Fruit fly (Drosophila melanogaster) whole organism, embryonic: Measurements from ENCODE around the gene Nsun5.
A peak's percentile ranks its signal among the peaks of the same experiment; 100 is the strongest.

ENCODE experiments used
- BtbVII ChIP-seq: fragments of 200-800 bp; sonication (Bioruptor generic); optimal IDR thresholded peaks from 3 replicates; lab custom pipeline; 2017; ENCODE audit warnings: missing biosample characterization, mild to moderate bottlenecking, missing genetic modification characterization
- CG10209 ChIP-seq: fragments of 200-800 bp; sonication (Bioruptor generic); optimal IDR thresholded peaks from 3 replicates; lab custom pipeline; 2017; ENCODE audit warnings: missing biosample characterization, mild to moderate bottlenecking, missing genetic modification characterization, missing genetic modification reagents
- CG12236 ChIP-seq: fragments of 200-800 bp; sonication (Bioruptor generic); optimal IDR thresholded peaks from 2 replicates; lab custom pipeline; 2016; ENCODE audit warnings: missing biosample characterization, missing genetic modification characterization
- CG12391 ChIP-seq: fragments of 200-800 bp; sonication (Bioruptor generic); optimal IDR thresholded peaks from 3 replicates; lab custom pipeline; 2018; ENCODE audit warnings: missing biosample characterization, mild to moderate bottlenecking, missing genetic modification characterization, moderate library complexity
- CG13424 ChIP-seq: fragments of 200-800 bp; sonication (Bioruptor generic); optimal IDR thresholded peaks from 2 replicates; lab custom pipeline; 2019; ENCODE audit warnings: missing biosample characterization, mild to moderate bottlenecking, missing genetic modification characterization, moderate library complexity
- CG14667 ChIP-seq: fragments of 200-800 bp; sonication (Bioruptor generic); IDR thresholded peaks from 2 replicates; pipeline ENCODE4 v1.3.6; 2022; ENCODE audit warnings: missing biosample characterization, missing genetic modification characterization
- CG15269 ChIP-seq: fragments of 200-800 bp; sonication (Bioruptor generic); optimal IDR thresholded peaks from 2 replicates; lab custom pipeline; 2018; ENCODE audit warnings: missing biosample characterization, mild to moderate bottlenecking, missing genetic modification characterization, moderate library complexity
- CG15479 ChIP-seq: fragments of 200-800 bp; sonication (Bioruptor generic); optimal IDR thresholded peaks from 3 replicates; lab custom pipeline; 2019; ENCODE audit warnings: missing biosample characterization, mild to moderate bottlenecking, missing genetic modification characterization, moderate library complexity
- CG1603 ChIP-seq: fragments of 200-800 bp; sonication (Bioruptor generic); optimal IDR thresholded peaks from 2 replicates; lab custom pipeline; 2019; ENCODE audit warnings: missing biosample characterization, mild to moderate bottlenecking, missing genetic modification characterization, moderate library complexity
- CG17612 ChIP-seq: fragments of 200-800 bp; sonication (Bioruptor generic); IDR thresholded peaks from 2 replicates; pipeline ENCODE4 v1.3.6; 2022; ENCODE audit warnings: missing biosample characterization, missing genetic modification characterization
- CG18011 ChIP-seq: fragments of 200-800 bp; sonication (Bioruptor generic); optimal IDR thresholded peaks from 2 replicates; lab custom pipeline; 2017; ENCODE audit warnings: missing biosample characterization, missing genetic modification characterization, mild to moderate bottlenecking, moderate library complexity, missing genotype
- CG18476 ChIP-seq: fragments of 200-800 bp; sonication (Bioruptor generic); optimal IDR thresholded peaks from 2 replicates; lab custom pipeline; 2016; ENCODE audit warnings: missing biosample characterization, mild to moderate bottlenecking, missing genetic modification characterization
- CG2889 ChIP-seq: fragments of 200-800 bp; sonication (Bioruptor generic); IDR thresholded peaks from 3 replicates; pipeline ENCODE4 v1.3.6; 2022; ENCODE audit warnings: missing biosample characterization, missing genetic modification characterization
- CG30403 ChIP-seq: fragments of 200-800 bp; sonication (Bioruptor generic); optimal IDR thresholded peaks from 3 replicates; lab custom pipeline; 2016; ENCODE audit warnings: missing biosample characterization, missing genetic modification characterization
- CG5180 ChIP-seq: fragments of 200-800 bp; sonication (Bioruptor generic); optimal IDR thresholded peaks from 3 replicates; lab custom pipeline; 2017; ENCODE audit warnings: missing biosample characterization, missing genetic modification characterization, mild to moderate bottlenecking, moderate library complexity, missing genetic modification reagents
- CG6854 ChIP-seq: fragments of 200-800 bp; sonication (Bioruptor generic); optimal IDR thresholded peaks from 3 replicates; lab custom pipeline; 2017; ENCODE audit warnings: missing biosample characterization, mild to moderate bottlenecking, missing genetic modification characterization
- CG8290 ChIP-seq, 3 experiments: fragments of 200-800 bp; sonication (Bioruptor generic); optimal IDR thresholded peaks; 2 replicates each; lab custom pipeline; 2016 to 2019; ENCODE audit warnings: missing biosample characterization in 3 of 3, missing genetic modification characterization in 3 of 3, mild to moderate bottlenecking in 2 of 3, moderate library complexity in 1 of 3
- CG8924 ChIP-seq: fragments of 200-800 bp; optimal IDR thresholded peaks from 3 replicates; lab custom pipeline; 2019; ENCODE audit warnings: missing biosample characterization, mild to moderate bottlenecking, missing genetic modification characterization, moderate library complexity
- Hmr ChIP-seq: fragments of 200-800 bp; sonication (Bioruptor generic); optimal IDR thresholded peaks from 3 replicates; lab custom pipeline; 2017; ENCODE audit warnings: mild to moderate bottlenecking, missing biosample characterization, missing genetic modification reagents, missing genetic modification characterization
- Hsf ChIP-seq: fragments of 200-800 bp; sonication (Bioruptor generic); optimal IDR thresholded peaks from 3 replicates; lab custom pipeline; 2016; ENCODE audit warnings: missing biosample characterization, missing genetic modification characterization
- MBD-R2 ChIP-seq: fragments of 200-800 bp; sonication (Bioruptor generic); IDR thresholded peaks from 2 replicates; pipeline ENCODE4 v1.3.6; 2022; ENCODE audit warnings: missing biosample characterization, missing genetic modification characterization
- Myb ChIP-seq: fragments of 200-800 bp; sonication (Bioruptor generic); optimal IDR thresholded peaks from 2 replicates; lab custom pipeline; 2016; ENCODE audit warnings: missing biosample characterization, missing genetic modification characterization
- NC2α ChIP-seq: fragments of 200-800 bp; sonication (Bioruptor generic); optimal IDR thresholded peaks from 2 replicates; lab custom pipeline; 2016; ENCODE audit warnings: missing biosample characterization, missing genetic modification characterization
- Nf-YC ChIP-seq: fragments of 200-800 bp; optimal IDR thresholded peaks from 3 replicates; lab custom pipeline; 2019; ENCODE audit warnings: missing biosample characterization, mild to moderate bottlenecking, missing genetic modification characterization, moderate library complexity
- NfI ChIP-seq: fragments of 200-800 bp; sonication (Bioruptor generic); optimal IDR thresholded peaks from 3 replicates; lab custom pipeline; 2018; ENCODE audit warnings: missing biosample characterization, mild to moderate bottlenecking, missing genetic modification characterization, moderate library complexity
- Opbp ChIP-seq: fragments of 200-800 bp; sonication (Bioruptor generic); IDR thresholded peaks from 3 replicates; pipeline ENCODE4 v1.3.6; 2022; ENCODE audit warnings: missing biosample characterization, missing genetic modification characterization; ENCODE audit not compliant: partially characterized antibody
- PHDP ChIP-seq: fragments of 200-800 bp; sonication (Bioruptor generic); optimal IDR thresholded peaks from 3 replicates; lab custom pipeline; 2018; ENCODE audit warnings: missing biosample characterization, mild to moderate bottlenecking, missing genetic modification characterization, moderate library complexity
- Ptx1 ChIP-seq: fragments of 200-800 bp; sonication (Bioruptor generic); IDR thresholded peaks from 2 replicates; pipeline ENCODE4 v1.3.6; 2022; ENCODE audit warnings: missing biosample characterization, missing genetic modification characterization
- Sox102F ChIP-seq: fragments of 200-800 bp; sonication (Bioruptor generic); optimal IDR thresholded peaks from 2 replicates; lab custom pipeline; 2018; ENCODE audit warnings: missing biosample characterization, mild to moderate bottlenecking, missing genetic modification characterization, moderate library complexity
- Ssrp ChIP-seq: fragments of 200-800 bp; sonication (Bioruptor generic); optimal IDR thresholded peaks from 2 replicates; lab custom pipeline; 2018; ENCODE audit warnings: missing biosample characterization, mild to moderate bottlenecking, missing genetic modification characterization, moderate library complexity
- abd-A ChIP-seq: fragments of 200-800 bp; sonication (Bioruptor generic); optimal IDR thresholded peaks from 3 replicates; lab custom pipeline; 2019; ENCODE audit warnings: missing biosample characterization, mild to moderate bottlenecking, missing genetic modification characterization, moderate library complexity
- bab2 ChIP-seq: fragments of 200-800 bp; sonication (Bioruptor generic); optimal IDR thresholded peaks from 2 replicates; lab custom pipeline; 2016; ENCODE audit warnings: missing biosample characterization, missing genetic modification characterization
- bbx ChIP-seq: fragments of 200-800 bp; sonication (Bioruptor generic); IDR thresholded peaks from 2 replicates; pipeline ENCODE4 v1.3.6; 2022; ENCODE audit warnings: missing biosample characterization, missing genetic modification characterization; ENCODE audit not compliant: partially characterized antibody
- cas ChIP-seq: fragments of 200-800 bp; sonication (Bioruptor generic); IDR thresholded peaks from 2 replicates; pipeline ENCODE4 v1.3.6; 2022; ENCODE audit warnings: missing biosample characterization, missing genetic modification characterization
- caup ChIP-seq: fragments of 200-800 bp; sonication (Bioruptor generic); optimal IDR thresholded peaks from 3 replicates; lab custom pipeline; 2017; ENCODE audit warnings: missing biosample characterization, mild to moderate bottlenecking, missing genetic modification characterization, moderate library complexity; ENCODE audit not compliant: severe bottlenecking
- da ChIP-seq: fragments of 200-800 bp; sonication (Bioruptor generic); optimal IDR thresholded peaks from 2 replicates; lab custom pipeline; 2016; ENCODE audit warnings: missing biosample characterization, missing genetic modification characterization
- eve ChIP-seq, 2 experiments: fragments of >200 bp; optimal IDR thresholded peaks; 2 replicates each; lab custom pipeline; 2017; ENCODE audit warnings: missing biosample characterization in 2 of 2, missing genetic modification characterization in 2 of 2
- ind ChIP-seq: fragments of 200-800 bp; sonication (Bioruptor generic); optimal IDR thresholded peaks from 3 replicates; lab custom pipeline; 2016; ENCODE audit warnings: missing biosample characterization, missing genetic modification characterization
- jigr1 ChIP-seq: fragments of 200-800 bp; sonication (Bioruptor generic); IDR thresholded peaks from 3 replicates; pipeline ENCODE4 v1.3.6; 2022; ENCODE audit warnings: missing biosample characterization, missing genetic modification characterization
- lab ChIP-seq: fragments of 200-800 bp; sonication (Bioruptor generic); optimal IDR thresholded peaks from 3 replicates; lab custom pipeline; 2017; ENCODE audit warnings: missing biosample characterization, missing genetic modification characterization, mild to moderate bottlenecking, moderate library complexity, missing genetic modification reagents
- peb ChIP-seq: fragments of 200-800 bp; sonication (Bioruptor generic); IDR thresholded peaks from 2 replicates; pipeline ENCODE4 v1.3.6; 2022; ENCODE audit warnings: missing biosample characterization, missing genetic modification characterization
- row ChIP-seq: fragments of 200-800 bp; sonication (Bioruptor generic); IDR thresholded peaks from 3 replicates; pipeline ENCODE4 v1.3.6; 2022; ENCODE audit warnings: missing biosample characterization, missing genetic modification characterization
- shn ChIP-seq: fragments of 200-800 bp; sonication (Bioruptor generic); optimal IDR thresholded peaks from 3 replicates; lab custom pipeline; 2016; ENCODE audit warnings: missing biosample characterization, missing genetic modification characterization
- sim ChIP-seq: fragments of 200-800 bp; sonication (Bioruptor generic); IDR thresholded peaks from 2 replicates; pipeline ENCODE4 v1.3.6; 2022; ENCODE audit warnings: missing biosample characterization, missing genetic modification characterization
- slbo ChIP-seq: fragments of 200-800 bp; sonication (Bioruptor generic); IDR thresholded peaks from 2 replicates; pipeline ENCODE4 v1.3.6; 2022; ENCODE audit warnings: missing biosample characterization, missing genetic modification characterization
- slp2 ChIP-seq: fragments of 200-800 bp; sonication (Bioruptor generic); optimal IDR thresholded peaks from 2 replicates; lab custom pipeline; 2016; ENCODE audit warnings: missing biosample characterization, missing genetic modification characterization
- tap ChIP-seq: fragments of 200-800 bp; optimal IDR thresholded peaks from 3 replicates; lab custom pipeline; 2019; ENCODE audit warnings: missing biosample characterization, mild to moderate bottlenecking, missing genetic modification characterization, moderate library complexity
- tup ChIP-seq: fragments of 200-800 bp; sonication (Bioruptor generic); optimal IDR thresholded peaks from 2 replicates; lab custom pipeline; 2016; ENCODE audit warnings: missing biosample characterization, mild to moderate bottlenecking, missing genetic modification characterization, moderate library complexity
- unpg ChIP-seq: fragments of 200-800 bp; sonication (Bioruptor generic); optimal IDR thresholded peaks from 3 replicates; lab custom pipeline; 2018; ENCODE audit warnings: missing biosample characterization, mild to moderate bottlenecking, missing genetic modification characterization, moderate library complexity
- wor ChIP-seq: fragments of 200-800 bp; sonication (Bioruptor generic); IDR thresholded peaks from 2 replicates; pipeline ENCODE4 v1.3.6; 2022; ENCODE audit warnings: missing biosample characterization, missing genetic modification characterization

Gene Nsun5

DNA sequence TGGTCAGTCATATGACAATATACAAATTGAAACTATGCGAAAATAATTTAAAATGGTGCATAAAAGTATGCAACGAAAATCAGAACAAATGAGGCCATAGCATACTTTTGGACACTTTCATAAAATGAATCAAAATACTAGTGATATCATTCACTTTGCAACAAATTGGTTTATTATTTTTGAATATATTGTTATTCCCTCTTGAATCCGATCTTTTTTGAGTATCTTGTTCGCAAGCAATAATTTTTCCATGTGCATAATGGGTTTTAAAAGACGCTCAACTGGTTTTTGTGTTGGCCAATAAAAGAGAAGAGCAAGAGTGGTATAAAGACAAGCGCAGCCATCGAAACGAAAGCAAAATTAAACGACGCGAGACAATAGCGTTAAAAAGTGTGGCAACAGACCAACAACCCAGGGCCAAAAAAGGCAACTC is 25.6 kb upstream of the Nsun5 start (continued):
- TF ChIP-seq CG15269 (tag; lab: Kevin White, UChicago) (peak; percentile 60), CG2889 (GFP tag; lab: Robert Waterston, UW) (no peak), CG13424 (tag; lab: Kevin White, UChicago) (peak; percentile 63), da (GFP tag; lab: Kevin White, UChicago) (no peak), slp2 (no peak), slbo (GFP tag; lab: Robert Waterston, UW) (no peak), CG18011 (GFP tag; lab: Kevin White, UChicago) (no peak), Ptx1 (no peak), unpg (peak; percentile 27), row (peak; percentile 68), Hsf (GFP tag; lab: Kevin White, UChicago) (peak; percentile 18), peb (GFP tag; lab: Robert Waterston, UW) (no peak), eve (GFP tag; optimal IDR thresholded peaks at IDR 0.05; lab: Kevin White, UChicago) (peak in 1 of 2 experiments; percentile 30), bab2 (no peak), CG12236 (GFP tag; lab: Kevin White, UChicago) (no peak), NfI (peak; percentile 30), abd-A (tag; lab: Kevin White, UChicago) (peak; percentile 15), NC2α (GFP tag; lab: Kevin White, UChicago) (no peak), CG8290 (GFP tag; optimal IDR thresholded peaks at IDR 0.05; lab: Kevin White, UChicago) (peak; percentile 98), CG8290 (tag; optimal IDR thresholded peaks at IDR 0.05; lab: Kevin White, UChicago) (peak; percentile 76 to 100), CG6854 (no peak), ind (GFP tag; lab: Kevin White, UChicago) (peak; percentile 42), BtbVII (GFP tag; lab: Kevin White, UChicago) (no peak), PHDP (tag; lab: Kevin White, UChicago) (peak; percentile 26), CG18476 (GFP tag; lab: Kevin White, UChicago) (no peak), CG1603 (tag; lab: Kevin White, UChicago) (peak; percentile 10), sim (GFP tag; lab: Robert Waterston, UW) (no peak), caup (GFP tag; lab: Kevin White, UChicago) (no peak), tap (peak; percentile 38), Hmr (GFP tag; lab: Kevin White, UChicago) (peak; percentile 35), CG14667 (GFP tag; lab: Robert Waterston, UW) (no peak), tup (no peak), MBD-R2 (GFP tag; lab: Robert Waterston, UW) (no peak), jigr1 (GFP tag; lab: Robert Waterston, UW) (no peak), cas (no peak), CG5180 (GFP tag; lab: Kevin White, UChicago) (peak; percentile 27), Sox102F (peak; percentile 18), lab (GFP tag; lab: Kevin White, UChicago) (peak; percentile 21), bbx (GFP tag; lab: Robert Waterston, UW) (no peak), Myb (no peak), CG12391 (tag; lab: Kevin White, UChicago) (peak; percentile 19), CG17612 (peak; percentile 98), shn (GFP tag; lab: Kevin White, UChicago) (no peak), CG8924 (tag; lab: Kevin White, UChicago) (peak; percentile 31), Ssrp (peak; percentile 23), wor (GFP tag; lab: Robert Waterston, UW) (no peak), Nf-YC (tag; lab: Kevin White, UChicago) (peak; percentile 55), CG15479 (GFP tag; lab: Kevin White, UChicago) (no peak), CG30403 (peak; percentile 24), CG10209 (peak; percentile 6), Opbp (GFP tag; lab: Robert Waterston, UW) (no peak)
